Worm (Caenorhabditis elegans): Measurements from ENCODE around the gene F11C1.7.

F11C1.7 gene

DNA sequence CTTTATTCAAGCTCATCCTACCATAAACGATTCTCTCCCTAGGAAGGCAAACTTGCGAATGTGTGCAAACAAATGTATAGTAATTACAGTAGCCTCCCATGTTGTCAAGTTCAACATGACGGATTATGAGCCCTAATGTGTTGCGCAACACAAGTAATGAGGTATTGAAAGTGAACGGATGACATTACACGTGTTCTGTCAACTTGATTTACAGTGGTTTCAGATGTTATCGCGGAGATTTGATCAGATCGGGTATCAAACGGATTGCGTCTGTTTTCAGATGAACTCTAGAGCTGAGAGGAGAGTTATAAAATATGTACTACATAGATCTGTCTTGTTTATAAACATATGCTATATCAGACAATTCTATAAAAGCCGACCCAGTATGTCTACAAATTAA is 13.2 kb downstream of the F11C1.7 start:
- TF ChIP-seq ztf-29 (GFP tag; IDR thresholded peaks at IDR 0.05) (no peak), flt-1 (GFP tag; IDR thresholded peaks at IDR 0.05) (no peak), klf-2 (GFP tag; conservative IDR thresholded peaks at IDR 0.05) (no peak), tab-1 (GFP tag; IDR thresholded peaks at IDR 0.05) (no peak), cog-1 (tag; optimal IDR thresholded peaks at IDR 0.05) (no peak), T22C8.4 (GFP tag; IDR thresholded peaks at IDR 0.05) (no peak), ztf-23 (GFP tag; IDR thresholded peaks at IDR 0.05) (no peak), med-1 (GFP tag; optimal IDR thresholded peaks at IDR 0.05; ENCODE audit: insufficient read depth) (no peak), ref-1 (GFP tag; conservative IDR thresholded peaks at IDR 0.05) (no peak)

DNA sequence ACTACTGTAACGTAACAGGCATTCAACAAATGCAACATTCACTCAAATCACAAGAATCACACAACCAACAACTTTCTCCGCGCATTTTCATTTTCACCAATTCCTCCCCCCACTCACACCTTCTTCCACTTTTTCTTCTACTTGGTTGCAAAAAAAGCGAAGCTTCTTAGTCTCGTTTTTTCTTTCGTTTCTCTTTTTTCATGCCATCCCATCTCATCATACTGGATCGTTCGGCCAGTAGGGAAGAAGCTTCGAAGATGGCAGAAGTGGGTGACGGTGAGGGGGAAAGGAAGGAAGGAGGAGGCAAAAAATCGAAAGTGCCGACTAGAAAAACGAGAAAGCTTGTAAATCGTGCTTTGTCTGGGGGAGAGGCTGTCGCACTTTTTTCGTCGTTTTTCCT is 13.9 kb downstream of the F11C1.7 start:
- TF ChIP-seq cog-1 (tag; optimal IDR thresholded peaks at IDR 0.05) (no peak), klf-2 (GFP tag; conservative IDR thresholded peaks at IDR 0.05) (no peak), ztf-29 (GFP tag; IDR thresholded peaks at IDR 0.05) (no peak), flt-1 (GFP tag; IDR thresholded peaks at IDR 0.05) (no peak), med-1 (GFP tag; optimal IDR thresholded peaks at IDR 0.05; ENCODE audit: insufficient read depth) (no peak), T22C8.4 (GFP tag; IDR thresholded peaks at IDR 0.05) (no peak)

DNA sequence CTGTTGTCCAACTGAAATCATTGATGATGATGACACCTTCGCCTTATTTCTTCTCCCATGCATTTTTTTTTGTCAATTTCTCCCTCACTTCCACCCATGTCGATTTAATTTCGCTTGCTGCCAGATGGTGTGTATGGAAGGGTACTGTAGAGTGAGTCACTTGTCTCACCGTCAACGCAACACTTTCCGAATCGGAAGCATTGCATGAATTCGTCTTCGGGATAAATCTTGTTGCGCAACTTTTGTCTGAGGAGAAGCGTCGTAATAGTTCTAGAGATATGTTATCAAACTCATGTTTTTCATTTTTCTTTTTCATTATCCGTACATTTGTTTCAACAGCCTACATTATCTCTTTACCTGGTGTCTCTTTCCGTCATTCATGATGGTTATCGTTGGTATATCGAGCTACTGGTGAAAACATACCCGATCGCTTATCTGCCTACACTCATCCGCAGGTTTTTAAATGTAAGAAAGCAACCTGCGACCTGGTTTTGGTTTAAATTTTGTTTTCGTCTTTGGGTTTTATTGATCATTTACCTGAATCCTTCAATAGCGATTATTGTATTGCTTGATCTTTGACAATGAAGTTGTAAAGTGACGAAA is 15.4 kb downstream of the F11C1.7 start:
- TF ChIP-seq flt-1 (GFP tag; IDR thresholded peaks at IDR 0.05) (no peak), T22C8.4 (GFP tag; IDR thresholded peaks at IDR 0.05) (no peak), ztf-23 (GFP tag; IDR thresholded peaks at IDR 0.05) (no peak)

DNA sequence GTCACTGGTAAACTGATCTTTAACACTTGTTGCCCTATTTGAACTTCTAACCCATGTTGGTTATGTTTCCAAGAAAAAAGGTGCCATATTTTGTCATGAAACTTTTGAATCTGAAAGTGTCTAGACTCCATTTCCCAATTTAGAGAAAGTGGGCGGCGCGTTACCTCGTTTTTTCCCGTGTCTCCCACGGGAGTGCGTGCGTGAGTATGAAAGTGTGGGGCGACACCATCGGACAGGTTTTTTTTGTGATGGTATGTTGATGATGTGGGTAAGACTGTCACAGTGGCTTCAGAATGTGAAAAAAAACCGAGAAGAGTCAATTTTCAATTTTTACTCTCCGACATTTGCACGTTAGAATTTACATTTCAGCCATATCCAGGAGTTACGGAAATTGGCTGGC is 16.6 kb downstream of the F11C1.7 start:
- TF ChIP-seq tab-1 (GFP tag; IDR thresholded peaks at IDR 0.05), result no peak
- no peak for TF ChIP-seq cog-1 (tag; optimal IDR thresholded peaks at IDR 0.05)
- TF ChIP-seq ref-1 (GFP tag; conservative IDR thresholded peaks at IDR 0.05), result no peak
- no peak for TF ChIP-seq klf-2 (GFP tag; conservative IDR thresholded peaks at IDR 0.05)
- no peak for TF ChIP-seq ztf-29 (GFP tag; IDR thresholded peaks at IDR 0.05)
- no peak for TF ChIP-seq flt-1 (GFP tag; IDR thresholded peaks at IDR 0.05)
- TF ChIP-seq T22C8.4 (GFP tag; IDR thresholded peaks at IDR 0.05), result no peak
- no peak for TF ChIP-seq med-1 (GFP tag; optimal IDR thresholded peaks at IDR 0.05; ENCODE audit: insufficient read depth)
- TF ChIP-seq ztf-23 (GFP tag; IDR thresholded peaks at IDR 0.05), result no peak

DNA sequence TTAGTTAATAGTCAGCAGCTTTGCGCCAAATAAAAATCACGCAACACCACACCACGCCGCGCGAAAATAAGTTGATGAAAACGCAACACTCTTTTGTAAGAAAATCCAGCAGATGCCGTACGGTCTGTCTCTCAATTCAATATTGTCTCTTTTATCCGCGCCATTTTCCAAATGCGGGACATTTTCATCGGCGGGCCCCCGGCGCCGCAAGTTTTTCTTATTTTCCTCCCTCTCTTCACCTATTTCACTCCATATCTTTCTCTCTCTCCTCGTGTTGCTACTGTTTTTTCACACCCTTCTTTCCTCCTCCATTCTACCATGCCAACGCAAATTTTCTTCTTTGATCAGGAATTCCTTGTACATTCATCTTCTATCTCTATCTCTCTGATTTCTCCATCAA is 17.2 kb downstream of the F11C1.7 start:
- no peak for TF ChIP-seq flt-1 (GFP tag; IDR thresholded peaks at IDR 0.05)
- no peak for TF ChIP-seq tab-1 (GFP tag; IDR thresholded peaks at IDR 0.05)
- no peak for TF ChIP-seq med-1 (GFP tag; optimal IDR thresholded peaks at IDR 0.05; ENCODE audit: insufficient read depth)
- no peak for TF ChIP-seq ref-1 (GFP tag; conservative IDR thresholded peaks at IDR 0.05)
- TF ChIP-seq T22C8.4 (GFP tag; IDR thresholded peaks at IDR 0.05), result no peak
- no peak for TF ChIP-seq cog-1 (tag; optimal IDR thresholded peaks at IDR 0.05)
- no peak for TF ChIP-seq ztf-29 (GFP tag; IDR thresholded peaks at IDR 0.05)
- TF ChIP-seq ztf-23 (GFP tag; IDR thresholded peaks at IDR 0.05), result no peak

DNA sequence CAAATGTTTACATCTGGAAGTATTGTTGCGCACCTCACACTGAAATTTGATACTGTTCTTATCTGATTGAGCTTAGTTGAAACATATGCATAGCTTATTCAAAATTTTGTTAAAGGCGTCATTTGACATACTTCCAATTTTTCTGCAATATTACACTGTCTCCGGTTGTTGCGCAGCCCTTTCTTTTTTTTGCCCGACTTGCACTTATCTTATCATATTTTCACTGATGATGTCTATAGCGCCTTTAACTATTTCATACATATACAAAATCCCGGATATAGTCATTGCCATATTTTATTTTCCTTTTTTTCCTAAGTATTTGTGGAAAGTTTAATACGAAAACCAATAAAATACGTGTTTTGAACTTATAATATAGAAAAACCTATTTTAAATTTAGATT is 17.6 kb downstream of the F11C1.7 start:
- TF ChIP-seq ztf-29 (GFP tag; IDR thresholded peaks at IDR 0.05) (no peak), cog-1 (tag; optimal IDR thresholded peaks at IDR 0.05) (no peak), tab-1 (GFP tag; IDR thresholded peaks at IDR 0.05) (no peak), klf-2 (GFP tag; conservative IDR thresholded peaks at IDR 0.05) (no peak), med-1 (GFP tag; optimal IDR thresholded peaks at IDR 0.05; ENCODE audit: insufficient read depth) (no peak), ztf-23 (GFP tag; IDR thresholded peaks at IDR 0.05) (no peak)

DNA sequence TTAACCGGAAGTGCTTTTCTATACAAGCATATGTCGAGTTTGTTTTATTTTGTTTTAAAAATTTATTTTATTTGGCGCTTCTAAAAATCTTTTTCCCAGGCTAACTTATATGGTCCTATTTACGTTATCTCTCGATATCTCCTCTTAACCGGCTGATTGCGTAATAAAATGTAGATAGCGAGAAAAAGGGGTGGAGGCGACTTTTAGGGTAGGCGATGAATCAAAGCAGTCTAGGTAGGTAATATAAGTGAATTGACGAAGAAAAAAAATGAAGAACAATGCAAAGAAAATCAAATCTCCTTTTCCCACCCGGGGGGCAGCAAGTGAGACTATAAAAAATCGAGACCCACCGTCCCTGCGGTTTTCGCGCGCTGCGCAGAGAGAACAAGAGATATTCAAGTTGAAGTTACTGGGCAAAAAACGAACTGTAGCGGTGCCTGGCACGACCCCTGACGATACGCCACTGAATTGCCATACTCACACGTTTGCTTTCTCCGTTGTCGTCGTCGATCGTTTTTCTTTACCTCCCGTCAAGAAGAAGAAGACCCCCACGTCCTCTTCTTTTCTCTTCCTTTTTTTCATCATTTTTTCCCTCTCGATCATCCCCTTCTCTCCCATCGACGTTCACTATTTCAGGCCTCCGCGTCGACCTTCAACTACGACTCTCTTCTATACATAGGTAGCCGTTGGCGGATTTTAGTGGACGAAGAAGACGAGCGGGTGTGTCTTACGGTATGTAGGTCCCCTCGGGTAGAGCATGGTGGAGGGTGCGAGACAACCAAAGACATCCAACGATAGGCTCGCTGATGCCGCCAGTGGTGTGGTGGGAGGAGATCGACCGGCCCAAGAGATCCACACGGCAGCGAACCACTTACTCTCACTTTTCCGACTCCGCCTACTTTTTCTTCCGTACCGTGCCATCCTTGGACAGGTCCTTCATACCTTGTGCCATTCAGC is 19.0 kb downstream of the F11C1.7 start, which contains the start of gene nhr-25:
Gene nhr-25 (plus strand): TSS at position 637 of the 957 bp plus-strand sequence.
- TF ChIP-seq ztf-29 (GFP tag; IDR thresholded peaks at IDR 0.05) (no peak), ztf-23 (GFP tag; IDR thresholded peaks at IDR 0.05) (no peak), T22C8.4 (GFP tag; IDR thresholded peaks at IDR 0.05) (no peak), klf-2 (GFP tag; conservative IDR thresholded peaks at IDR 0.05) (no peak), med-1 (GFP tag; optimal IDR thresholded peaks at IDR 0.05; ENCODE audit: insufficient read depth) (no peak), ref-1 (GFP tag; conservative IDR thresholded peaks at IDR 0.05) (no peak), flt-1 (GFP tag; IDR thresholded peaks at IDR 0.05) (no peak), cog-1 (tag; optimal IDR thresholded peaks at IDR 0.05) (no peak), tab-1 (GFP tag; IDR thresholded peaks at IDR 0.05) (no peak)

DNA sequence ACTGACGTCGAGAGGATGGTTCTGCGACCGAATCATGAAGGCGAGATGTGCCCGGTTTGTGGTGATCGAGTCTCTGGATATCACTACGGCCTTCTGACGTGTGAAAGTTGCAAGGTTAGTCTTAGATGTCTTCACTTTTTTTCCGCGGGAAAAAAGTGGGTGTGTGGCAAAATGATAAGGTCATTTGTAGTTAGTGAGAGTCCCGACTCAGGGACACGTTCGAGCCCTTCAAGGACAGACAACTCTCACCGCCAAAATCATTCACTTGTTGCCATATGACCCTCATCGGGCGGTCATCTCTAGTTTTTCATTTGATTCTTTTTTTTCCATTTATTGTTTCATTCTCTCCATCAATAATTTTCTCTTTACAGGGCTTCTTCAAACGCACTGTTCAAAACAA is 19.8 kb downstream of the F11C1.7 start:
- TF ChIP-seq T22C8.4 (GFP tag; IDR thresholded peaks at IDR 0.05), result no peak
- no peak for TF ChIP-seq klf-2 (GFP tag; conservative IDR thresholded peaks at IDR 0.05)
- no peak for TF ChIP-seq ztf-29 (GFP tag; IDR thresholded peaks at IDR 0.05)
- TF ChIP-seq ztf-23 (GFP tag; IDR thresholded peaks at IDR 0.05), result no peak
- TF ChIP-seq flt-1 (GFP tag; IDR thresholded peaks at IDR 0.05), result no peak
- no peak for TF ChIP-seq cog-1 (tag; optimal IDR thresholded peaks at IDR 0.05)
- TF ChIP-seq med-1 (GFP tag; optimal IDR thresholded peaks at IDR 0.05; ENCODE audit: insufficient read depth), result no peak
- no peak for TF ChIP-seq ref-1 (GFP tag; conservative IDR thresholded peaks at IDR 0.05)
- no peak for TF ChIP-seq tab-1 (GFP tag; IDR thresholded peaks at IDR 0.05)

DNA sequence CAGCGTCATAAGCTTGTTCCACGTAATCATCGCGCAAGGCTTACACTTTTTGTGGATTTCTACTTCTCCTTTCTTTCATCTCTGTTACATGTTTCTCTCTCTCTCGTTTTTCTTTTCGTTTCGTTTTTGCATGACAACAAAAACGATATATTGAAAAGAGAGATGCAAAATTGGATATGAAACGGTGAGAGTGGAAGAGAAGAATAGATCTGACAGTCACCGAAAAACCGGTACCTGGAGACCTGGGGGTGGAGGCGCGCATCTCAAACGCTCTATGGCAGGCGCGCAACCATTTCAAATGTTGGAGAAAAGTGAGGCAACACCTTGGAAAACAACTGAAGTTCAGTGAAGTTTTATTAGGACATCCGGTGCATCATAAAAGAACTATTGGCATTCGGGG is 20.5 kb downstream of the F11C1.7 start:
- no peak for TF ChIP-seq T22C8.4 (GFP tag; IDR thresholded peaks at IDR 0.05)
- TF ChIP-seq ztf-29 (GFP tag; IDR thresholded peaks at IDR 0.05), result no peak
- TF ChIP-seq flt-1 (GFP tag; IDR thresholded peaks at IDR 0.05), result no peak
- no peak for TF ChIP-seq ref-1 (GFP tag; conservative IDR thresholded peaks at IDR 0.05)
- TF ChIP-seq klf-2 (GFP tag; conservative IDR thresholded peaks at IDR 0.05), result no peak
- TF ChIP-seq tab-1 (GFP tag; IDR thresholded peaks at IDR 0.05), result no peak
- TF ChIP-seq ztf-23 (GFP tag; IDR thresholded peaks at IDR 0.05), result no peak
- TF ChIP-seq cog-1 (tag; optimal IDR thresholded peaks at IDR 0.05), result no peak
- no peak for TF ChIP-seq med-1 (GFP tag; optimal IDR thresholded peaks at IDR 0.05; ENCODE audit: insufficient read depth)
